Fruit fly (Drosophila melanogaster) whole organism, embryonic: ENCODE results near the gene tai.

Experiments used
- Abd-B ChIP-seq: fragments of 200-800 bp; sonication (Bioruptor generic); optimal IDR thresholded peaks from 2 replicates; lab custom pipeline; 2018; ENCODE audit warnings: missing biosample characterization, mild to moderate bottlenecking, missing genetic modification characterization, moderate library complexity
- Awh ChIP-seq: fragments of 200-800 bp; sonication (Bioruptor generic); IDR thresholded peaks from 2 replicates; pipeline ENCODE4, ENCODE4 v1.3.6; 2022; ENCODE audit warnings: missing biosample characterization, missing genetic modification characterization
- BEAF-32 ChIP-seq: fragments of 200-800 bp; sonication (Bioruptor generic); optimal IDR thresholded peaks from 3 replicates; lab custom pipeline; 2017; ENCODE audit warnings: missing biosample characterization, missing genetic modification characterization, mild to moderate bottlenecking, moderate library complexity, missing genetic modification reagents
- Bdp1 ChIP-seq: fragments of 200-800 bp; sonication (Bioruptor generic); optimal IDR thresholded peaks from 3 replicates; lab custom pipeline; 2016; ENCODE audit warnings: missing biosample characterization, missing genetic modification characterization
- Blimp-1 ChIP-seq: fragments of 200-800 bp; sonication (Bioruptor generic); optimal IDR thresholded peaks from 3 replicates; lab custom pipeline; 2018; ENCODE audit warnings: missing biosample characterization, missing genetic modification characterization, mild to moderate bottlenecking, moderate library complexity, missing genetic modification reagents
- CG10431 ChIP-seq: fragments of 200-800 bp; sonication (Bioruptor generic); optimal IDR thresholded peaks from 3 replicates; lab custom pipeline; 2018; ENCODE audit warnings: missing biosample characterization, mild to moderate bottlenecking, missing genetic modification characterization
- CG11456 ChIP-seq: fragments of 200-800 bp; sonication (Bioruptor generic); IDR thresholded peaks from 3 replicates; pipeline ENCODE4 v1.3.6; 2022; ENCODE audit warnings: missing biosample characterization, missing genetic modification characterization
- CG13296 ChIP-seq: fragments of 200-800 bp; sonication (Bioruptor generic); optimal IDR thresholded peaks from 3 replicates; lab custom pipeline; 2018; ENCODE audit warnings: missing biosample characterization, mild to moderate bottlenecking, missing genetic modification characterization
- CG1529 ChIP-seq: fragments of 200-800 bp; sonication (Bioruptor generic); optimal IDR thresholded peaks from 3 replicates; lab custom pipeline; 2018; ENCODE audit warnings: missing biosample characterization, missing genetic modification characterization
- CG15514 ChIP-seq: fragments of 200-800 bp; sonication (Bioruptor generic); optimal IDR thresholded peaks from 3 replicates; lab custom pipeline; 2017; ENCODE audit warnings: missing biosample characterization, missing genetic modification characterization, mild to moderate bottlenecking, moderate library complexity, missing genetic modification reagents
- CG16813 ChIP-seq: fragments of 200-800 bp; sonication (Bioruptor generic); IDR thresholded peaks from 3 replicates; pipeline ENCODE4 v1.3.6; 2022; ENCODE audit warnings: missing biosample characterization, missing genetic modification characterization; ENCODE audit not compliant: partially characterized antibody
- CG2678 ChIP-seq: fragments of 200-800 bp; sonication (Bioruptor generic); optimal IDR thresholded peaks from 3 replicates; lab custom pipeline; 2019; ENCODE audit warnings: missing biosample characterization, mild to moderate bottlenecking, missing genetic modification characterization, moderate library complexity
- CG31388 ChIP-seq: fragments of 200-800 bp; sonication (Bioruptor generic); optimal IDR thresholded peaks from 2 replicates; lab custom pipeline; 2016; ENCODE audit warnings: missing biosample characterization, missing genetic modification characterization
- CG3995 ChIP-seq: fragments of 200-800 bp; sonication (Bioruptor generic); optimal IDR thresholded peaks from 3 replicates; lab custom pipeline; 2016; ENCODE audit warnings: missing biosample characterization, missing genetic modification characterization
- CG4424 ChIP-seq: fragments of 200-800 bp; sonication (Bioruptor generic); optimal IDR thresholded peaks from 3 replicates; lab custom pipeline; 2016; ENCODE audit warnings: missing biosample characterization, missing genetic modification characterization
- CG6765 ChIP-seq: fragments of 200-800 bp; sonication (Bioruptor generic); optimal IDR thresholded peaks from 3 replicates; lab custom pipeline; 2017; ENCODE audit warnings: missing biosample characterization, mild to moderate bottlenecking, missing genetic modification characterization
- CG7271 ChIP-seq: fragments of 200-800 bp; sonication (Bioruptor generic); optimal IDR thresholded peaks from 2 replicates; lab custom pipeline; 2018; ENCODE audit warnings: missing biosample characterization, mild to moderate bottlenecking, missing genetic modification characterization, moderate library complexity
- CG7556 ChIP-seq: fragments of 200-800 bp; sonication (Bioruptor generic); optimal IDR thresholded peaks from 2 replicates; lab custom pipeline; 2017; ENCODE audit warnings: missing biosample characterization, mild to moderate bottlenecking, missing genetic modification characterization
- CG8388 ChIP-seq: fragments of 200-800 bp; sonication (Bioruptor generic); optimal IDR thresholded peaks from 2 replicates; lab custom pipeline; 2019; ENCODE audit warnings: missing biosample characterization, mild to moderate bottlenecking, missing genetic modification characterization, moderate library complexity
- CG8765 ChIP-seq: fragments of 200-800 bp; sonication (Bioruptor generic); IDR thresholded peaks from 2 replicates; pipeline ENCODE4 v1.3.6; 2022; ENCODE audit warnings: missing biosample characterization, missing genetic modification characterization
- CrebB ChIP-seq: fragments of 200-800 bp; sonication (Bioruptor generic); optimal IDR thresholded peaks from 3 replicates; lab custom pipeline; 2018; ENCODE audit warnings: missing biosample characterization, mild to moderate bottlenecking, missing genetic modification characterization
- D ChIP-seq, 2 experiments: fragments of 200-800 bp in 1 of 2; fragments of >200 bp in 1 of 2; sonication (Bioruptor generic) in 1 of 2; optimal IDR thresholded peaks; 2 replicates in 1 of 2; 3 replicates in 1 of 2; lab custom pipeline; 2017; ENCODE audit warnings: mild to moderate bottlenecking in 1 of 2, missing biosample characterization in 1 of 2, missing genetic modification characterization in 1 of 2, missing genetic modification reagents in 1 of 2
- Dip3 ChIP-seq: fragments of 200-800 bp; sonication (Bioruptor generic); optimal IDR thresholded peaks from 3 replicates; lab custom pipeline; 2016; ENCODE audit warnings: missing biosample characterization, missing genetic modification characterization
- ERR ChIP-seq: fragments of 200-800 bp; sonication (Bioruptor generic); optimal IDR thresholded peaks from 2 replicates; lab custom pipeline; 2016; ENCODE audit warnings: missing biosample characterization, missing genetic modification characterization
- Gug ChIP-seq: fragments of 200-800 bp; sonication (Bioruptor generic); IDR thresholded peaks from 4 replicates; pipeline ENCODE4 v1.3.6; 2022; ENCODE audit warnings: missing biosample characterization, missing genetic modification characterization
- HLH3B ChIP-seq: fragments of 200-800 bp; sonication (Bioruptor generic); IDR thresholded peaks from 2 replicates; pipeline ENCODE4 v1.3.6; 2022; ENCODE audit warnings: missing biosample characterization, missing genetic modification characterization
- Hsf ChIP-seq: fragments of 200-800 bp; sonication (Bioruptor generic); optimal IDR thresholded peaks from 3 replicates; lab custom pipeline; 2016; ENCODE audit warnings: missing biosample characterization, missing genetic modification characterization
- Med ChIP-seq: fragments of 200-800 bp; sonication (Bioruptor generic); peaks from one replicate; lab custom pipeline; 2016; ENCODE audit warnings: missing biosample characterization, missing genetic modification characterization, mild to moderate bottlenecking, inconsistent platforms, moderate library complexity
- PHDP ChIP-seq: fragments of 200-800 bp; sonication (Bioruptor generic); optimal IDR thresholded peaks from 3 replicates; lab custom pipeline; 2018; ENCODE audit warnings: missing biosample characterization, mild to moderate bottlenecking, missing genetic modification characterization, moderate library complexity
- Rfx ChIP-seq: fragments of 200-800 bp; sonication (Bioruptor generic); IDR thresholded peaks from 2 replicates; pipeline ENCODE4 v1.3.6; 2022; ENCODE audit warnings: missing biosample characterization, missing genetic modification characterization
- Sry-δ ChIP-seq: fragments of 200-800 bp; sonication (Bioruptor generic); optimal IDR thresholded peaks from 2 replicates; lab custom pipeline; 2016; ENCODE audit warnings: missing biosample characterization, missing genetic modification characterization
- Trl ChIP-seq, 3 experiments: fragments of >200 bp in 2 of 3; fragments of 200-800 bp in 1 of 3; sonication (Bioruptor generic) in 1 of 3; optimal IDR thresholded peaks; 2 replicates in 1 of 3; 3 replicates in 2 of 3; lab custom pipeline; 2016 to 2017; ENCODE audit warnings: missing biosample characterization in 1 of 3, missing genetic modification characterization in 1 of 3
- Xrp1 ChIP-seq: fragments of 200-800 bp; sonication (Bioruptor generic); IDR thresholded peaks from 2 replicates; pipeline ENCODE4 v1.3.6; 2022; ENCODE audit warnings: missing biosample characterization, missing genetic modification characterization
- bbx ChIP-seq: fragments of 200-800 bp; sonication (Bioruptor generic); IDR thresholded peaks from 2 replicates; pipeline ENCODE4 v1.3.6; 2022; ENCODE audit warnings: missing biosample characterization, missing genetic modification characterization; ENCODE audit not compliant: partially characterized antibody
- bigmax ChIP-seq: fragments of 200-800 bp; sonication (Bioruptor generic); optimal IDR thresholded peaks from 2 replicates; lab custom pipeline; 2018; ENCODE audit warnings: missing biosample characterization, mild to moderate bottlenecking, missing genetic modification characterization
- croc ChIP-seq: fragments of 200-800 bp; sonication (Bioruptor generic); conservative IDR thresholded peaks from 3 replicates; pipeline ENCODE4 v1.3.6; 2022; ENCODE audit warnings: missing biosample characterization, missing genetic modification characterization
- dmrt99B ChIP-seq: fragments of 200-800 bp; sonication (Bioruptor generic); optimal IDR thresholded peaks from 2 replicates; lab custom pipeline; 2018; ENCODE audit warnings: missing biosample characterization, mild to moderate bottlenecking, missing genetic modification characterization, moderate library complexity
- fd102C ChIP-seq: fragments of 200-800 bp; sonication (Bioruptor generic); optimal IDR thresholded peaks from 2 replicates; lab custom pipeline; 2018; ENCODE audit warnings: missing biosample characterization, mild to moderate bottlenecking, missing genetic modification characterization, moderate library complexity
- gem ChIP-seq: fragments of 200-800 bp; sonication (Bioruptor generic); optimal IDR thresholded peaks from 2 replicates; lab custom pipeline; 2019; ENCODE audit warnings: missing biosample characterization, mild to moderate bottlenecking, missing genetic modification characterization, moderate library complexity
- grau ChIP-seq: fragments of 200-800 bp; optimal IDR thresholded peaks from 3 replicates; lab custom pipeline; 2019; ENCODE audit warnings: missing biosample characterization, mild to moderate bottlenecking, missing genetic modification characterization, moderate library complexity
- grn ChIP-seq: fragments of 200-800 bp; sonication (Bioruptor generic); optimal IDR thresholded peaks from 3 replicates; lab custom pipeline; 2017; ENCODE audit warnings: missing biosample characterization, missing genetic modification characterization
- lola ChIP-seq, 3 experiments: fragments of >200 bp in 2 of 3; fragments of 200-800 bp in 1 of 3; sonication (Bioruptor generic) in 1 of 3; optimal IDR thresholded peaks; 2 replicates each; lab custom pipeline; 2017 to 2019; ENCODE audit warnings: missing biosample characterization in 3 of 3, missing genetic modification characterization in 3 of 3, mild to moderate bottlenecking in 1 of 3, moderate library complexity in 1 of 3
- peb ChIP-seq: fragments of 200-800 bp; sonication (Bioruptor generic); IDR thresholded peaks from 2 replicates; pipeline ENCODE4 v1.3.6; 2022; ENCODE audit warnings: missing biosample characterization, missing genetic modification characterization
- row ChIP-seq: fragments of 200-800 bp; sonication (Bioruptor generic); IDR thresholded peaks from 3 replicates; pipeline ENCODE4 v1.3.6; 2022; ENCODE audit warnings: missing biosample characterization, missing genetic modification characterization
- sima ChIP-seq: fragments of 200-800 bp; sonication (Bioruptor generic); optimal IDR thresholded peaks from 2 replicates; lab custom pipeline; 2016; ENCODE audit warnings: missing biosample characterization, missing genetic modification characterization
- slp2 ChIP-seq: fragments of 200-800 bp; sonication (Bioruptor generic); optimal IDR thresholded peaks from 2 replicates; lab custom pipeline; 2016; ENCODE audit warnings: missing biosample characterization, missing genetic modification characterization
- sna ChIP-seq: fragments of 200-800 bp; sonication (Bioruptor generic); IDR thresholded peaks from 2 replicates; pipeline ENCODE4 v1.3.6; 2022; ENCODE audit warnings: missing biosample characterization, missing genetic modification characterization; ENCODE audit not compliant: partially characterized antibody
- ttk ChIP-seq: fragments of 200-800 bp; sonication (Bioruptor generic); IDR thresholded peaks from 2 replicates; pipeline ENCODE4 v2.1.2; 2022; ENCODE audit warnings: missing biosample characterization, missing genetic modification characterization
- wor ChIP-seq: fragments of 200-800 bp; sonication (Bioruptor generic); IDR thresholded peaks from 2 replicates; pipeline ENCODE4 v1.3.6; 2022; ENCODE audit warnings: missing biosample characterization, missing genetic modification characterization

tai gene

DNA sequence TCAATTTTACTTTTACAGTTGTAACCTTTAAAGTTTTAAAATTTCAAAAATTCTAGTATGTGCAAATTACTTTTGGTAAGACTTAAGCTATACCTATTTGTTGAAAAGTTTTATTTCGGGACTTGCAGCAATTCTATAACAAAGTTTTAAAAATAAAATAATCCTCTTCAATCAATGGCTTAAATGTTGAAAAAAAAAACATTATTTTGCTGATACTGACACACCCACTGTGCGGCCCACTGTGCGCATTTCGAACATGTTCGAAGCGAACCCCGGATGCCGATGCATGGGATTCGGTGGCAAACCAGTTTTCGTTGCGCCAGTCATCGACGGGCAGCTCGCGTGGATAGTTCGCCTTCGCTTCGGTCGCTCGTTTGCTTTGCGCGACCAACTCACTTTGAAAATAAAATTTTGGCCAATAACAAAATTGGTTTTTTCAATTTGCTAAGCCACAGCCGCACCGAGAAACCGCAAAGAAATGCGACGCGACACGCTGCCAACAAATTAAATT is 41.1 kb upstream of the tai start, which contains the start of gene CG32982 (continued):
- TF ChIP-seq CG11456 (GFP tag; lab: Robert Waterston, UW) = peak; percentile 89
- TF ChIP-seq gem (tag; lab: Kevin White, UChicago) = peak; percentile 95
- no peak for TF ChIP-seq sima (GFP tag; lab: Kevin White, UChicago)
- peak; percentile 95 for TF ChIP-seq dmrt99B (tag; lab: Kevin White, UChicago)
- TF ChIP-seq Sry-δ (GFP tag; lab: Kevin White, UChicago) = peak; percentile 50
- peak; percentile 68 for TF ChIP-seq CG31388 (GFP tag; lab: Kevin White, UChicago)
- peak; percentile 53 for TF ChIP-seq CG3995 (GFP tag; lab: Kevin White, UChicago)
- TF ChIP-seq croc (GFP tag; lab: Robert Waterston, UW) = peak; percentile 86
- peak; percentile 95 for TF ChIP-seq Rfx (GFP tag; lab: Robert Waterston, UW)
- TF ChIP-seq slp2 (GFP tag; lab: Kevin White, UChicago) = peak; percentile 91
- TF ChIP-seq ERR (GFP tag; lab: Kevin White, UChicago) = peak; percentile 82
- peak; percentile 64 for TF ChIP-seq grn (GFP tag; lab: Kevin White, UChicago)
- TF ChIP-seq CG15514 (GFP tag; lab: Kevin White, UChicago) = peak; percentile 72
- TF ChIP-seq D (optimal IDR thresholded peaks at IDR 0.05; lab: Kevin White, UChicago) = no peak
- TF ChIP-seq D (GFP tag; optimal IDR thresholded peaks at IDR 0.05; lab: Kevin White, UChicago) = peak; percentile 94
- peak; percentile 95 for TF ChIP-seq CG7556
- no peak for TF ChIP-seq sna (GFP tag; lab: Robert Waterston, UW)
- TF ChIP-seq fd102C (GFP tag; lab: Kevin White, UChicago) = peak; percentile 16
- peak; percentile 36; the same call in 1 of the 3 replicates for TF ChIP-seq CG16813 (GFP tag; lab: Robert Waterston, UW)
- peak; percentile 93 for TF ChIP-seq Dip3
- TF ChIP-seq Xrp1 (GFP tag; lab: Robert Waterston, UW) = peak; percentile 92
- peak; percentile 79 for TF ChIP-seq Blimp-1
- peak; percentile 93 for TF ChIP-seq grau (tag; lab: Kevin White, UChicago)
- TF ChIP-seq ttk (GFP tag; lab: Robert Waterston, UW) = peak; percentile 87
- TF ChIP-seq CG1529 (GFP tag; lab: Kevin White, UChicago) = peak; percentile 84
- TF ChIP-seq bbx (GFP tag; lab: Robert Waterston, UW) = peak; percentile 64
- peak; percentile 81 for TF ChIP-seq Bdp1 (GFP tag; lab: Kevin White, UChicago)
- TF ChIP-seq peb = peak; percentile 77
- no peak; the same call in none of the 2 replicates for TF ChIP-seq CG8765 (GFP tag; lab: Robert Waterston, UW)
- TF ChIP-seq HLH3B (GFP tag; lab: Robert Waterston, UW) = peak; percentile 89
- TF ChIP-seq Med (GFP tag; lab: Kevin White, UChicago) = peak; percentile 98
- peak; percentile 83 for TF ChIP-seq CG8388 (GFP tag; lab: Kevin White, UChicago)
- peak; percentile 79 for TF ChIP-seq Awh
- peak; percentile 92 for TF ChIP-seq Abd-B (GFP tag; lab: Kevin White, UChicago)
- TF ChIP-seq CG13296 (GFP tag; lab: Kevin White, UChicago) = peak; percentile 86
- TF ChIP-seq Trl (optimal IDR thresholded peaks at IDR 0.05; lab: Kevin White, UChicago) = no peak
- peak; percentile 90 for TF ChIP-seq Trl (GFP tag; optimal IDR thresholded peaks at IDR 0.05; lab: Kevin White, UChicago)
- peak; percentile 97 for TF ChIP-seq row (GFP tag; lab: Robert Waterston, UW)
- peak; percentile 94 for TF ChIP-seq CG2678
- peak; percentile 29 for TF ChIP-seq CG7271
- TF ChIP-seq CG6765 (GFP tag; lab: Kevin White, UChicago) = peak; percentile 83
- TF ChIP-seq BEAF-32 (GFP tag; lab: Kevin White, UChicago) = no peak
- TF ChIP-seq CG4424 = peak; percentile 93
- TF ChIP-seq wor = peak; percentile 87
- TF ChIP-seq lola (GFP tag; optimal IDR thresholded peaks at IDR 0.05; lab: Kevin White, UChicago) = peak in 1 of 3 experiments; percentile 74
- peak; percentile 17 for TF ChIP-seq CrebB (tag; lab: Kevin White, UChicago)
- TF ChIP-seq CG10431 (GFP tag; lab: Kevin White, UChicago) = peak; percentile 58
- peak; percentile 80 for TF ChIP-seq Gug (GFP tag; lab: Robert Waterston, UW)
- peak; percentile 89 for TF ChIP-seq PHDP (tag; lab: Kevin White, UChicago)
- TF ChIP-seq Hsf (GFP tag; lab: Kevin White, UChicago) = peak; percentile 93
- TF ChIP-seq bigmax (GFP tag; lab: Kevin White, UChicago) = no peak
